Worm (Caenorhabditis elegans): Measurements from ENCODE around the gene str-124.

Gene str-124

DNA sequence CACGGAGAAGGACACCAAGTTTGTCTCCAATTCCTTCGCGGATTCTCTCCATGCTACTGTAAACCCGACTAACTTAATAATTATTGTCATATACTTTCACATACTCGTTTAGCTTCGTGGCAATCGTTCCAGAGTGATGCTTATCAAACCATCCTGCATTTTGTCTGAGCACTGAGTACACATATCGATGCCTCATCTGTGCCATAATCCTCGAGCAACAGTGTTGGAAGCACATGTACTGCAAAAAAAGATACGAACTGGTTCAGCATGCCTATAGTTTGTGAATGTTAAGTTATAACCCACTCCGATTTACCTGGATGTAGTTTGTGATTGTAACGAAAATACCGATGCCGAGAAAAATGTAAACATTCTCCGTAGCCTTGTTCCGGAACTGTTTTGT, 32.7 kb upstream of the str-124 start:
- TF ChIP-seq lin-11 (tag; optimal IDR thresholded peaks at IDR 0.05) (no peak), blmp-1 (tag; optimal IDR thresholded peaks at IDR 0.05; ENCODE audit: insufficient read depth) (no peak), elt-3 (tag; optimal IDR thresholded peaks at IDR 0.05) (no peak), mab-5 (tag; optimal IDR thresholded peaks at IDR 0.05) (no peak), lin-13 (GFP tag; optimal IDR thresholded peaks at IDR 0.05) (no peak), nhr-10 (tag; optimal IDR thresholded peaks at IDR 0.05) (no peak), ZK546.5 (tag; optimal IDR thresholded peaks at IDR 0.05) (no peak), nhr-77 (tag; optimal IDR thresholded peaks at IDR 0.05) (no peak), crh-2 (tag; optimal IDR thresholded peaks at IDR 0.05) (no peak), sma-3 (GFP tag; optimal IDR thresholded peaks at IDR 0.05) (no peak), nhr-11 (tag; optimal IDR thresholded peaks at IDR 0.05) (no peak), nhr-23 (tag; optimal IDR thresholded peaks at IDR 0.05) (no peak), unc-62 (GFP tag; optimal IDR thresholded peaks at IDR 0.05) (no peak), fos-1 (tag; optimal IDR thresholded peaks at IDR 0.05) (no peak), unc-39 (tag; optimal IDR thresholded peaks at IDR 0.05) (no peak)

DNA sequence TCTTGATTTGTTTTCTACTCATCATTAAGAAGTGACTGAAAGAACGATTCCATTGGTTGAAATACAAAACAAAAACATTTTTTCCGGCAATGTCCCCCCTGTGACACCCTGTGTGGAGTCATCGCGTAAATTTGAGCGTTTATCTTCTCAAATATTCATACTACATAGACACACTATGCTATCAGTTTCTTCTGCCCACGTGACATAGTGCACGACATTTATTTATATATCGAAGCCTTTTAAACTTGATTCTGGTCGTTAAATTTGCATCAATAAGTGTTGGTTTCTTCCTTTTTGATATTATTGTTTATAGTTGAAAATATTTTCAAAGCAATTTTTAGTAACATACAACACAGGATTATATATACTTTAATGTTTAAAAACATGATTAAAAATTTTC, 28.7 kb upstream of the str-124 start:
- TF ChIP-seq nhr-10 (tag; optimal IDR thresholded peaks at IDR 0.05), result no peak
- TF ChIP-seq fos-1 (tag; optimal IDR thresholded peaks at IDR 0.05), result peak; percentile 4
- no peak for TF ChIP-seq nhr-25 (tag; optimal IDR thresholded peaks at IDR 0.05)
- TF ChIP-seq sma-9 (GFP tag; optimal IDR thresholded peaks at IDR 0.05), result peak; percentile 65
- TF ChIP-seq sma-9 (tag; optimal IDR thresholded peaks at IDR 0.05), result no peak

DNA sequence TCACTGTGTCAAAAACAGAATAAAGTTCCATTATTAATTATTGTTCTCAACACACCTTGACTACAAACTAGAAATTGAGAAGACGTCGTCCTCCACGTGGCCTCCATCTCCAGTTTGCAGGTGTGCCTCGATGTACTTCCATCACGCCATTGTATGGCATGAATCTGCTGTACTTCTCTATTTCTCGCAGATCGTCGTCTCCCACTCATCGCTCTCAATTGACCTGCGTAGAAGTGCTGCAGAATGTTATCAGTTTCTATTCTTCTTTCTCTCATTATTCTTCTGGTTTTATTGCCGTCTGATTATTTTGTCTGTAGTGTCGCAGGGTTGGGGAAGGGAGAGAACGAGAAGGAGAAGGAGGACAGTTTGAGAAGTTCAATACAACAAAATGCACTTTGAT, 28.1 kb upstream of the str-124 start:
- no peak for TF ChIP-seq zag-1 (tag; optimal IDR thresholded peaks at IDR 0.05)
- no peak for TF ChIP-seq lsy-2 (tag; optimal IDR thresholded peaks at IDR 0.05)
- TF ChIP-seq crh-2 (tag; optimal IDR thresholded peaks at IDR 0.05), result peak; percentile 70
- peak; percentile 38 for TF ChIP-seq gmeb-1 (tag; optimal IDR thresholded peaks at IDR 0.05)
- no peak for TF ChIP-seq lin-11 (tag; optimal IDR thresholded peaks at IDR 0.05)
- TF ChIP-seq fos-1 (tag; optimal IDR thresholded peaks at IDR 0.05), result peak; percentile 92
- no peak for TF ChIP-seq elt-1 (tag; optimal IDR thresholded peaks at IDR 0.05)
- TF ChIP-seq ZK546.5 (tag; optimal IDR thresholded peaks at IDR 0.05), result no peak
- no peak for TF ChIP-seq ama-1 (optimal IDR thresholded peaks at IDR 0.05)
- TF ChIP-seq ceh-82 (tag; optimal IDR thresholded peaks at IDR 0.05), result no peak
- peak; percentile 65 for TF ChIP-seq nhr-21 (tag; optimal IDR thresholded peaks at IDR 0.05)
- TF ChIP-seq sem-4 (tag; optimal IDR thresholded peaks at IDR 0.05), result no peak
- no peak for TF ChIP-seq R02D3.7 (tag; optimal IDR thresholded peaks at IDR 0.05)
- TF ChIP-seq sma-9 (GFP tag; optimal IDR thresholded peaks at IDR 0.05), result peak; percentile 90
- TF ChIP-seq sma-9 (tag; optimal IDR thresholded peaks at IDR 0.05), result no peak
- no peak for TF ChIP-seq lin-39 (tag; optimal IDR thresholded peaks at IDR 0.05)
- no peak for TF ChIP-seq nhr-237 (tag; optimal IDR thresholded peaks at IDR 0.05)
- TF ChIP-seq nhr-25 (tag; optimal IDR thresholded peaks at IDR 0.05), result no peak
- no peak for TF ChIP-seq alr-1 (tag; optimal IDR thresholded peaks at IDR 0.05)
- TF ChIP-seq nhr-11 (tag; optimal IDR thresholded peaks at IDR 0.05), result no peak
- TF ChIP-seq dmd-4 (tag; optimal IDR thresholded peaks at IDR 0.05), result no peak
- TF ChIP-seq ceh-16 (tag; optimal IDR thresholded peaks at IDR 0.05), result no peak
- no peak for TF ChIP-seq nhr-10 (tag; optimal IDR thresholded peaks at IDR 0.05)
- peak; percentile 25 for TF ChIP-seq Y55F3AM.14 (GFP tag; optimal IDR thresholded peaks at IDR 0.05)
- TF ChIP-seq egl-27 (tag; optimal IDR thresholded peaks at IDR 0.05), result no peak
- TF ChIP-seq blmp-1 (tag; optimal IDR thresholded peaks at IDR 0.05; ENCODE audit: insufficient read depth), result peak; percentile 83
- peak; percentile 68 for TF ChIP-seq sma-3 (GFP tag; optimal IDR thresholded peaks at IDR 0.05)
- no peak for TF ChIP-seq ztf-4 (tag; optimal IDR thresholded peaks at IDR 0.05)
- TF ChIP-seq nhr-6 (tag; optimal IDR thresholded peaks at IDR 0.05), result no peak
- TF ChIP-seq peb-1 (tag; optimal IDR thresholded peaks at IDR 0.05), result no peak
- TF ChIP-seq nhr-77 (tag; optimal IDR thresholded peaks at IDR 0.05), result no peak
- TF ChIP-seq unc-62 (GFP tag; optimal IDR thresholded peaks at IDR 0.05), result no peak
- no peak for TF ChIP-seq ztf-11 (tag; optimal IDR thresholded peaks at IDR 0.05)
- TF ChIP-seq elt-3 (tag; optimal IDR thresholded peaks at IDR 0.05), result no peak
- peak; percentile 45 for TF ChIP-seq nhr-129 (tag; optimal IDR thresholded peaks at IDR 0.05)
- TF ChIP-seq mab-5 (tag; optimal IDR thresholded peaks at IDR 0.05), result no peak
- TF ChIP-seq nhr-23 (tag; optimal IDR thresholded peaks at IDR 0.05), result no peak
- TF ChIP-seq nhr-12 (tag; optimal IDR thresholded peaks at IDR 0.05), result no peak
- TF ChIP-seq lin-13 (GFP tag; optimal IDR thresholded peaks at IDR 0.05), result no peak
- TF ChIP-seq C34F6.9 (tag; optimal IDR thresholded peaks at IDR 0.05), result no peak
- TF ChIP-seq F13H6.1 (tag; optimal IDR thresholded peaks at IDR 0.05), result peak; percentile 57
- TF ChIP-seq mdl-1 (tag; optimal IDR thresholded peaks at IDR 0.05), result peak; percentile 65 to 85
- no peak for TF ChIP-seq unc-39 (tag; optimal IDR thresholded peaks at IDR 0.05)
- TF ChIP-seq mbf-1 (tag; optimal IDR thresholded peaks at IDR 0.05), result no peak
- no peak for TF ChIP-seq ztf-1 (GFP tag; conservative IDR thresholded peaks at IDR 0.05)
- no peak for TF ChIP-seq aly-2 (tag; optimal IDR thresholded peaks at IDR 0.05)
- TF ChIP-seq snpc-4 (tag; optimal IDR thresholded peaks at IDR 0.05), result no peak
- TF ChIP-seq unc-55 (GFP tag; optimal IDR thresholded peaks at IDR 0.05), result no peak
- no peak for TF ChIP-seq skn-1 (tag; optimal IDR thresholded peaks at IDR 0.05)

Data from whole organism, L2 larva.